Worm (Caenorhabditis elegans) whole organism, L2 larva: ENCODE results near the gene dpy-6.

Experiments used
- F13H6.1 ChIP-seq: sonication (generic microtip); optimal IDR thresholded peaks from 2 replicates; lab custom pipeline; 2016; ENCODE audit warnings: missing genetic modification characterization, missing compliant biosample characterization
- R02D3.7 ChIP-seq: fragments of 150-350 bp; optimal IDR thresholded peaks from 2 replicates; lab custom pipeline; 2014; ENCODE audit warnings: missing biosample characterization, missing genetic modification characterization
- Y55F3AM.14 ChIP-seq: fragments of 200-800 bp; sonication (Bioruptor generic); optimal IDR thresholded peaks from 2 replicates; lab custom pipeline; 2018; ENCODE audit warnings: mild to moderate bottlenecking, missing genetic modification characterization, missing compliant biosample characterization
- aly-2 ChIP-seq: fragments of 150-350 bp; optimal IDR thresholded peaks from 2 replicates; lab custom pipeline; 2014; ENCODE audit warnings: missing biosample characterization, missing genetic modification characterization
- ama-1 ChIP-seq: fragments of 150-350 bp; optimal IDR thresholded peaks from 2 replicates; lab custom pipeline; 2018; ENCODE audit warnings: inconsistent platforms
- ceh-82 ChIP-seq: fragments of 150-350 bp; optimal IDR thresholded peaks from 2 replicates; lab custom pipeline; 2014; ENCODE audit warnings: missing biosample characterization, missing genetic modification characterization
- dmd-4 ChIP-seq: sonication (generic microtip); optimal IDR thresholded peaks from 2 replicates; lab custom pipeline; 2017; ENCODE audit warnings: missing biosample characterization, missing genetic modification characterization
- lin-11 ChIP-seq: fragments of 150-350 bp; sonication (generic microtip); optimal IDR thresholded peaks from 2 replicates; lab custom pipeline; 2014; ENCODE audit warnings: missing biosample characterization, missing genetic modification characterization, inconsistent platforms, mixed read lengths
- lin-13 ChIP-seq: fragments of 150-350 bp; optimal IDR thresholded peaks from 2 replicates; lab custom pipeline; 2014; ENCODE audit warnings: missing biosample characterization, missing genetic modification reagents, missing genetic modification characterization
- nhr-237 ChIP-seq: fragments of 150-350 bp; optimal IDR thresholded peaks from 2 replicates; lab custom pipeline; 2014; ENCODE audit warnings: missing biosample characterization, missing genetic modification characterization
- snpc-4 ChIP-seq: fragments of 150-350 bp; optimal IDR thresholded peaks from 2 replicates; lab custom pipeline; 2014; ENCODE audit warnings: missing biosample characterization, missing genetic modification characterization

DNA sequence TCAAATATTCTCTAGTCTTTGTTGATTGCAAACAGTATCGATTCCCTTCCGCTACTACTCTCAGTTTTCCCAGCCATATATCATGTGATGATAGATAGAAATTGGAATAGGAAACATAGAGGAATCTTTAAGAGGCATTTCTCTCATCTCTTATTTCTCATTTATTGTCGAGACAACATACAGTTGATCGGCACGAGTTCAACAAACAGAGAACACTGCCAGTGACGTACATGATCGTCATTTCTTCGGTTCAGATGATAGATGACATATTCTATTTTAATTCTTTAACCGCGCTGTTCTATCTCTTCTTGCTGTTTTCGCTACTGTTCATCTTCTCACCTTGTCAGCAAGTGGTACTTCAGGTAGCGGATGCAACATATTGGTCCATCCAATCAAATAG lies 19.7 kb upstream of the dpy-6 start:
- no peak for TF ChIP-seq snpc-4 (tag; lab: Kevin White, UChicago)
- TF ChIP-seq R02D3.7 (tag; lab: Kevin White, UChicago): no peak
- TF ChIP-seq nhr-237 (tag; lab: Kevin White, UChicago): no peak
- TF ChIP-seq lin-11 (tag; lab: Kevin White, UChicago): no peak
- no peak for TF ChIP-seq dmd-4 (tag; lab: Kevin White, UChicago)
- no peak for TF ChIP-seq aly-2 (tag; lab: Kevin White, UChicago)
- TF ChIP-seq ceh-82: no peak
- peak; percentile 49 for TF ChIP-seq F13H6.1 (tag; lab: Kevin White, UChicago)
- TF ChIP-seq ama-1: peak; percentile 31
- TF ChIP-seq Y55F3AM.14: peak; percentile 52
- no peak for TF ChIP-seq lin-13 (GFP tag; lab: Kevin White, UChicago)
